Fruit fly (Drosophila melanogaster): ENCODE data around the gene CG3823.

Gene CG3823

DNA sequence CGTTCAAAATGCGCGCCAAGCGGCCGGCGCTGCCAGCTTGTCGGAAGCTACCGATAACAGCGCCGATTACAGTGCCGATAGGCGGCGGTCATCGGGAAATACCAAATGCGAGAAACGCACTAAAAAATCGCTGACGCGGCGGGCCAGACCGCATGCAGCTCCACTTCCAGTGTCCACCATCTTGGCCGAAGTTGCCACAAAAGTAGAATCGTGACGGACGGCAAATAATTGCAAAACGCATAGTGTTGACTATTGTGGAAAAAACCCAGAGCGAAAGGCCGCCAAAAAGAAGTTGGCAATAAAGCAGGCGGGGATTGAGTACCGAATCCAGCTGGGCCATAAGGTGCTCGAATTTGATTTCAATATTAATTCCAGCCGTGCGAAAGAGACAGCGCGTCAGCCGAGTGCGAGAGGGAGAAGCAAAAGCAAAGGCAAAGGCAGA, 43.2 kb downstream of the CG3823 start, which contains the start of gene CG3847 (continued):
- TF ChIP-seq Neu2 (GFP tag; optimal IDR thresholded peaks at IDR 0.05; ENCODE audit: borderline replicate concordance) = peak; percentile 94
- TF ChIP-seq PHDP (tag; optimal IDR thresholded peaks at IDR 0.05) = no peak
- TF ChIP-seq CG1024 (GFP tag; IDR thresholded peaks at IDR 0.05) = no peak
- peak; percentile 88 for TF ChIP-seq Med (GFP tag)
- peak; percentile 58 to 60 for TF ChIP-seq dpn (GFP tag; optimal IDR thresholded peaks at IDR 0.05)
- peak; percentile 69 for TF ChIP-seq nmo (GFP tag; optimal IDR thresholded peaks at IDR 0.05)
- TF ChIP-seq abd-A (tag; optimal IDR thresholded peaks at IDR 0.05) = peak; percentile 51
- TF ChIP-seq Abd-B (GFP tag; optimal IDR thresholded peaks at IDR 0.05) = no peak
- no peak for TF ChIP-seq Poxn (GFP tag; IDR thresholded peaks at IDR 0.05)
- TF ChIP-seq tgo (GFP tag; IDR thresholded peaks at IDR 0.05) = no peak
- TF ChIP-seq zfh2 (GFP tag; optimal IDR thresholded peaks at IDR 0.05) = peak; percentile 21
- TF ChIP-seq CG1792 (GFP tag; optimal IDR thresholded peaks at IDR 0.05) = no peak
- no peak for TF ChIP-seq CG11085 (GFP tag; IDR thresholded peaks at IDR 0.05)
- peak; percentile 51 for TF ChIP-seq CG2120 (GFP tag; optimal IDR thresholded peaks at IDR 0.05)
- TF ChIP-seq CG10565 (GFP tag; optimal IDR thresholded peaks at IDR 0.05) = no peak
- TF ChIP-seq odd (GFP tag; optimal IDR thresholded peaks at IDR 0.05) = no peak
- TF ChIP-seq Trl (optimal IDR thresholded peaks at IDR 0.05) = no peak
- TF ChIP-seq Trl (GFP tag; optimal IDR thresholded peaks at IDR 0.05) = peak; percentile 41
- TF ChIP-seq BEAF-32 (GFP tag; optimal IDR thresholded peaks at IDR 0.05) = peak; percentile 71
- TF ChIP-seq CG12236 (GFP tag; optimal IDR thresholded peaks at IDR 0.05) = no peak
- TF ChIP-seq Myb (GFP tag; optimal IDR thresholded peaks at IDR 0.05) = peak; percentile 97
- TF ChIP-seq Antp (GFP tag; optimal IDR thresholded peaks at IDR 0.05) = peak; percentile 44
- no peak for TF ChIP-seq run (tag; optimal IDR thresholded peaks at IDR 0.05)
- no peak for TF ChIP-seq CG4360 (GFP tag; IDR thresholded peaks at IDR 0.05)
- no peak for TF ChIP-seq fd64A (GFP tag; optimal IDR thresholded peaks at IDR 0.05)
- TF ChIP-seq twi (tag; optimal IDR thresholded peaks at IDR 0.05) = peak; percentile 37
- TF ChIP-seq CG32767 (GFP tag; IDR thresholded peaks at IDR 0.05) = no peak
- no peak for TF ChIP-seq CG9817 (tag; optimal IDR thresholded peaks at IDR 0.05)
- TF ChIP-seq CG11504 (tag; optimal IDR thresholded peaks at IDR 0.05) = peak; percentile 39
- peak; percentile 97 for TF ChIP-seq Dp (GFP tag; optimal IDR thresholded peaks at IDR 0.05)
- no peak for TF ChIP-seq z (GFP tag; IDR thresholded peaks at IDR 0.05)
- peak; percentile 6 for TF ChIP-seq ems (GFP tag; optimal IDR thresholded peaks at IDR 0.05)
- peak; percentile 55; the same call in 2 of the 3 replicates for TF ChIP-seq CG17361 (GFP tag; IDR thresholded peaks at IDR 0.05)
- TF ChIP-seq Ada2b (GFP tag; IDR thresholded peaks at IDR 0.05) = no peak
- TF ChIP-seq Mes4 (GFP tag; optimal IDR thresholded peaks at IDR 0.05) = peak; percentile 4
- peak; percentile 52; the same call in 2 of the 3 replicates for TF ChIP-seq Dbx (GFP tag; IDR thresholded peaks at IDR 0.05)
- TF ChIP-seq Ssrp (tag; optimal IDR thresholded peaks at IDR 0.05) = no peak
- peak; percentile 60 for TF ChIP-seq CG10543 (GFP tag; optimal IDR thresholded peaks at IDR 0.05)
- TF ChIP-seq CG11723 (GFP tag; optimal IDR thresholded peaks at IDR 0.05) = no peak
- no peak for TF ChIP-seq Fer3 (tag; optimal IDR thresholded peaks at IDR 0.05)
- peak; percentile 89 for TF ChIP-seq YL-1 (GFP tag; optimal IDR thresholded peaks at IDR 0.05)
- peak; percentile 66 for TF ChIP-seq ssp (GFP tag; IDR thresholded peaks at IDR 0.05)
- TF ChIP-seq CG6683 (GFP tag; optimal IDR thresholded peaks at IDR 0.05) = no peak
- no peak for TF ChIP-seq Tbp (GFP tag; optimal IDR thresholded peaks at IDR 0.05)
- peak; percentile 46 for TF ChIP-seq repo (GFP tag; optimal IDR thresholded peaks at IDR 0.05)
- TF ChIP-seq croc (GFP tag; conservative IDR thresholded peaks at IDR 0.05) = no peak
- peak; percentile 6 for TF ChIP-seq CG2678 (tag; optimal IDR thresholded peaks at IDR 0.05)
- TF ChIP-seq CG10654 (GFP tag; optimal IDR thresholded peaks at IDR 0.05) = peak; percentile 17
- no peak for TF ChIP-seq Gsc (GFP tag; IDR thresholded peaks at IDR 0.05)
- TF ChIP-seq CG12769 (tag; optimal IDR thresholded peaks at IDR 0.05) = peak; percentile 45
- peak; percentile 54 for TF ChIP-seq Mad (GFP tag; optimal IDR thresholded peaks at IDR 0.05)
- 0 out of 3 replicates have a peak, but pooled peaks have one; percentile 22 for TF ChIP-seq Doc3 (GFP tag; IDR thresholded peaks at IDR 0.05; ENCODE audit: partially characterized antibody)

Data from whole organism, embryonic.